Fruit fly (Drosophila melanogaster) whole organism, embryonic: Measurements from ENCODE around the gene CG1092.

Source experiments
- Bgb ChIP-seq: fragments of 200-800 bp; sonication (Bioruptor generic); IDR thresholded peaks from 2 replicates; pipeline ENCODE4 v1.3.6; 2022; ENCODE audit warnings: missing biosample characterization, missing genetic modification characterization; ENCODE audit not compliant: partially characterized antibody
- CG10462 ChIP-seq: fragments of 200-800 bp; sonication (Bioruptor generic); optimal IDR thresholded peaks from 2 replicates; lab custom pipeline; 2016; ENCODE audit warnings: missing biosample characterization, missing genetic modification characterization
- CG10543 ChIP-seq: fragments of 200-800 bp; sonication (Bioruptor generic); optimal IDR thresholded peaks from 3 replicates; lab custom pipeline; 2017; ENCODE audit warnings: missing biosample characterization, mild to moderate bottlenecking, missing genetic modification characterization, moderate library complexity
- CG12236 ChIP-seq: fragments of 200-800 bp; sonication (Bioruptor generic); optimal IDR thresholded peaks from 2 replicates; lab custom pipeline; 2016; ENCODE audit warnings: missing biosample characterization, missing genetic modification characterization
- CG12659 ChIP-seq: fragments of 200-800 bp; sonication (Bioruptor generic); optimal IDR thresholded peaks from 3 replicates; lab custom pipeline; 2017; ENCODE audit warnings: mild to moderate bottlenecking, missing biosample characterization, missing genetic modification reagents, missing genetic modification characterization
- CG13624 ChIP-seq: fragments of 200-800 bp; sonication (Bioruptor generic); optimal IDR thresholded peaks from 2 replicates; lab custom pipeline; 2016; ENCODE audit warnings: missing biosample characterization, missing genetic modification characterization
- CG1603 ChIP-seq: fragments of 200-800 bp; sonication (Bioruptor generic); optimal IDR thresholded peaks from 2 replicates; lab custom pipeline; 2019; ENCODE audit warnings: missing biosample characterization, mild to moderate bottlenecking, missing genetic modification characterization, moderate library complexity
- CG31388 ChIP-seq: fragments of 200-800 bp; sonication (Bioruptor generic); optimal IDR thresholded peaks from 2 replicates; lab custom pipeline; 2016; ENCODE audit warnings: missing biosample characterization, missing genetic modification characterization
- CG34376 ChIP-seq: fragments of 200-800 bp; sonication (Bioruptor generic); optimal IDR thresholded peaks from 2 replicates; lab custom pipeline; 2018; ENCODE audit warnings: missing biosample characterization, mild to moderate bottlenecking, missing genetic modification characterization
- CG4617 ChIP-seq: fragments of 200-800 bp; sonication (Bioruptor generic); optimal IDR thresholded peaks from 3 replicates; lab custom pipeline; 2016; ENCODE audit warnings: missing biosample characterization, missing genetic modification characterization, borderline replicate concordance
- Camta ChIP-seq: fragments of 200-800 bp; sonication (Bioruptor generic); optimal IDR thresholded peaks from 2 replicates; lab custom pipeline; 2016; ENCODE audit warnings: missing biosample characterization, missing genetic modification characterization
- CoRest ChIP-seq: fragments of 200-800 bp; sonication (Bioruptor generic); optimal IDR thresholded peaks from 3 replicates; lab custom pipeline; 2018; ENCODE audit warnings: missing biosample characterization, mild to moderate bottlenecking, missing genetic modification characterization, moderate library complexity
- D ChIP-seq, 2 experiments: fragments of 200-800 bp in 1 of 2; fragments of >200 bp in 1 of 2; sonication (Bioruptor generic) in 1 of 2; optimal IDR thresholded peaks; 2 replicates in 1 of 2; 3 replicates in 1 of 2; lab custom pipeline; 2017; ENCODE audit warnings: mild to moderate bottlenecking in 1 of 2, missing biosample characterization in 1 of 2, missing genetic modification characterization in 1 of 2, missing genetic modification reagents in 1 of 2
- Deaf1 ChIP-seq: fragments of 200-800 bp; optimal IDR thresholded peaks from 3 replicates; lab custom pipeline; 2019; ENCODE audit warnings: missing biosample characterization, mild to moderate bottlenecking, missing genetic modification characterization, moderate library complexity
- Dll ChIP-seq: fragments of 200-800 bp; sonication (Bioruptor generic); IDR thresholded peaks from 4 replicates; pipeline ENCODE4 v1.3.6; 2022; ENCODE audit warnings: missing biosample characterization, missing genetic modification characterization; ENCODE audit not compliant: partially characterized antibody
- E2f2 ChIP-seq: fragments of 200-800 bp; sonication (Bioruptor generic); IDR thresholded peaks from 2 replicates; pipeline ENCODE4 v1.3.6; 2022; ENCODE audit warnings: missing biosample characterization, missing genetic modification characterization
- HLH4C ChIP-seq: fragments of 200-800 bp; sonication (Bioruptor generic); IDR thresholded peaks from 3 replicates; pipeline ENCODE4 v1.3.6; 2022; ENCODE audit warnings: missing biosample characterization, missing genetic modification characterization; ENCODE audit not compliant: partially characterized antibody
- Hr39 ChIP-seq: fragments of >200 bp; optimal IDR thresholded peaks from 2 replicates; lab custom pipeline; 2017
- MBD-R2 ChIP-seq: fragments of 200-800 bp; sonication (Bioruptor generic); IDR thresholded peaks from 2 replicates; pipeline ENCODE4 v1.3.6; 2022; ENCODE audit warnings: missing biosample characterization, missing genetic modification characterization
- MESR4 ChIP-seq: fragments of 200-800 bp; sonication (Bioruptor generic); optimal IDR thresholded peaks from 2 replicates; lab custom pipeline; 2018; ENCODE audit warnings: missing biosample characterization, mild to moderate bottlenecking, missing genetic modification characterization, moderate library complexity
- Med ChIP-seq: fragments of 200-800 bp; sonication (Bioruptor generic); peaks from one replicate; lab custom pipeline; 2016; ENCODE audit warnings: missing biosample characterization, missing genetic modification characterization, mild to moderate bottlenecking, inconsistent platforms, moderate library complexity
- Mes4 ChIP-seq: fragments of 200-800 bp; sonication (Bioruptor generic); optimal IDR thresholded peaks from 2 replicates; lab custom pipeline; 2016; ENCODE audit warnings: missing biosample characterization, missing genetic modification characterization
- Neu2 ChIP-seq: fragments of 200-800 bp; sonication (Bioruptor generic); optimal IDR thresholded peaks from 3 replicates; lab custom pipeline; 2016; ENCODE audit warnings: missing biosample characterization, missing genetic modification characterization, borderline replicate concordance
- Pdp1 ChIP-seq, 2 experiments: fragments of 200-800 bp; sonication (Bioruptor generic); optimal IDR thresholded peaks; 3 replicates each; lab custom pipeline; 2016; ENCODE audit warnings: missing biosample characterization in 2 of 2, missing genetic modification characterization in 2 of 2, mild to moderate bottlenecking in 1 of 2, moderate library complexity in 1 of 2
- Trl ChIP-seq, 3 experiments: fragments of >200 bp in 2 of 3; fragments of 200-800 bp in 1 of 3; sonication (Bioruptor generic) in 1 of 3; optimal IDR thresholded peaks; 2 replicates in 1 of 3; 3 replicates in 2 of 3; lab custom pipeline; 2016 to 2017; ENCODE audit warnings: missing biosample characterization in 1 of 3, missing genetic modification characterization in 1 of 3
- YL-1 ChIP-seq: fragments of 200-800 bp; sonication (Bioruptor generic); optimal IDR thresholded peaks from 3 replicates; lab custom pipeline; 2017; ENCODE audit warnings: missing biosample characterization, mild to moderate bottlenecking, missing genetic modification characterization
- al ChIP-seq: fragments of 200-800 bp; sonication (Bioruptor generic); IDR thresholded peaks from 2 replicates; pipeline ENCODE4 v1.3.6; 2022; ENCODE audit warnings: missing biosample characterization, missing genetic modification characterization
- amos ChIP-seq: fragments of 200-800 bp; sonication (Bioruptor generic); IDR thresholded peaks from 2 replicates; pipeline ENCODE4 v1.3.6; 2022; ENCODE audit warnings: missing biosample characterization, missing genetic modification characterization; ENCODE audit not compliant: partially characterized antibody
- bcd ChIP-seq: fragments of 200-800 bp; sonication (Bioruptor generic); optimal IDR thresholded peaks from 2 replicates; lab custom pipeline; 2017; ENCODE audit warnings: missing biosample characterization, mild to moderate bottlenecking, missing genetic modification characterization
- chinmo ChIP-seq: fragments of 200-800 bp; sonication (Bioruptor generic); IDR thresholded peaks from 4 replicates; pipeline ENCODE4 v1.3.6; 2022; ENCODE audit warnings: missing biosample characterization, missing genetic modification characterization; ENCODE audit not compliant: partially characterized antibody
- gro ChIP-seq: fragments of 200-800 bp; sonication (Bioruptor generic); optimal IDR thresholded peaks from 2 replicates; lab custom pipeline; 2016; ENCODE audit warnings: missing biosample characterization, missing genetic modification characterization
- gsb ChIP-seq: fragments of 200-800 bp; sonication (Bioruptor generic); IDR thresholded peaks from 2 replicates; pipeline ENCODE4 v1.3.6; 2022; ENCODE audit warnings: missing biosample characterization, missing genetic modification characterization
- hb ChIP-seq: fragments of 200-800 bp; sonication (Bioruptor generic); IDR thresholded peaks from 3 replicates; pipeline ENCODE4 v1.3.6; 2022; ENCODE audit warnings: missing biosample characterization, missing genetic modification characterization; ENCODE audit not compliant: partially characterized antibody
- lmd ChIP-seq: fragments of 200-800 bp; sonication (Bioruptor generic); IDR thresholded peaks from 2 replicates; pipeline ENCODE4 v1.3.6; 2022; ENCODE audit warnings: missing biosample characterization, missing genetic modification characterization
- pzg ChIP-seq: fragments of 200-800 bp; sonication (Bioruptor generic); optimal IDR thresholded peaks from 3 replicates; lab custom pipeline; 2018; ENCODE audit warnings: missing biosample characterization, mild to moderate bottlenecking, missing genetic modification characterization, moderate library complexity
- sug ChIP-seq: fragments of 200-800 bp; optimal IDR thresholded peaks from 2 replicates; lab custom pipeline; 2019; ENCODE audit warnings: missing biosample characterization, mild to moderate bottlenecking, missing genetic modification characterization, moderate library complexity
- tap ChIP-seq: fragments of 200-800 bp; optimal IDR thresholded peaks from 3 replicates; lab custom pipeline; 2019; ENCODE audit warnings: missing biosample characterization, mild to moderate bottlenecking, missing genetic modification characterization, moderate library complexity
- twi ChIP-seq: fragments of 200-800 bp; optimal IDR thresholded peaks from 2 replicates; lab custom pipeline; 2019; ENCODE audit warnings: missing biosample characterization, mild to moderate bottlenecking, missing genetic modification characterization, moderate library complexity

Gene CG1092

DNA sequence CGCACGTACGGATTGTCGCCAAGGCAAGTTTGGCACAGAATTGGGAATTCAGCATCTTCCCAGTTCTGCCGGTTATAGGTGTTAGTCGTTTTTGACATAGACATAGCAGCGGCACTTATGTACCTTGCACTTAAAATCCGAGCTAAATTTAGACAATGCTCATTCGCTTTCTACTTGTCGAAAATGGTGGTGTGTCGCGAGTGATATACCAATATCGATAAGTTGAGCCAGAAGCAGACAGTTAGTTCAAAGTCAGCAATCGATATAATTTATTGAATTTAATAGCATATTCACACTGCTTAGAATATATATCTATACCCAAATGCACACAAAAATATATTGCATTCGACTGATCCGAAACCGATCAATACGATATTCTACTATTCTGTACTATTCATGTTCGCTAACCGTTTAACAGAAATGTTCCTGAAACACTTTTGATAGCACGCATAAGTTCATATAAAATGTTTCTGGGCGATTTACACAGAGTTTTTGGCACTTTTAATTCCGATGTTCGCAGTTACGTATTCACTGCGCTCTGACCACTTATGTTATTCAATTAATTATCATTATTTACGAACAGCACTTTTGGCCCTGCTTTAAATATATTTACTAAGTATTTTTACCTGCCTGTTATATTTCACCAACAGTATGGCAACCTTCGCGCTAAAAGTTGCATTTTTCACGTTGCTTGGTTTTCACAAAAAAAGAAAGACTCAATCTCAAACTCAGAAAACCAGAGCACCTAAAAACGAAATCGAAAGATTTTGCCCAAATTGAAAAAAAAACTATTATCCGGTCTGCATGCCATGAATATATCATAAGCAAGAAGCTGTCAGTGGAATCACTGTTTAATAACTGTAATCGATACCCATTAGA is 34.2 kb upstream of the CG1092 start, which contains the start of gene CG14641 (continued):
- TF ChIP-seq gro (GFP tag; lab: Kevin White, UChicago) (no peak), twi (tag; lab: Kevin White, UChicago) (no peak), lmd (GFP tag; lab: Robert Waterston, UW) (no peak), tap (tag; lab: Kevin White, UChicago) (no peak), al (GFP tag; lab: Robert Waterston, UW) (no peak)

DNA sequence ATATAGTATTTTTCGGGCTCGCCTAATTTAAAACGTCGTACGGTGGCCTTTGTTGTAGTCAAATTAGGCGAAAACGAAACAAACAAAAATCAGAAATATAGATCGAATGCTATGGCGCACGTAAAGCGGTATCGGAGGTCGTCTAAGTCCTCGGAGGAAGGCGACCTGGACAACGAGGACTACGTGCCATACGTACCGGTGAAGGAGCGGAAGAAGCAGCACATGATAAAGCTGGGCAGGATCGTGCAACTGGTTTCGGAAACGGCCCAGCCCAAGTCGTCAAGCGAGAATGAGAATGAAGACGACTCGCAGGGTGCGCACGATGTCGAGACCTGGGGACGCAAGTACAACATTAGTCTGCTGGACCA is 33.6 kb upstream of the CG1092 start, which contains the start of gene abs:
Gene abs (plus strand): TSS at position 30 of the 368 bp plus-strand sequence.
- peak; percentile 28 for TF ChIP-seq pzg
- TF ChIP-seq hb (GFP tag; lab: Robert Waterston, UW), result 0 out of 3 replicates have a peak, but pooled peaks have one; percentile 12
- TF ChIP-seq HLH4C (GFP tag; lab: Robert Waterston, UW), result 0 out of 3 replicates have a peak, but pooled peaks have one; percentile 14
- TF ChIP-seq CG31388 (GFP tag; lab: Kevin White, UChicago), result no peak
- TF ChIP-seq amos (GFP tag; lab: Robert Waterston, UW), result 0 out of 2 replicates have a peak, but pooled peaks have one; percentile 30
- TF ChIP-seq Trl (optimal IDR thresholded peaks at IDR 0.05; lab: Kevin White, UChicago), result no peak
- TF ChIP-seq Trl (GFP tag; optimal IDR thresholded peaks at IDR 0.05; lab: Kevin White, UChicago), result no peak
- TF ChIP-seq E2f2 (GFP tag; lab: Robert Waterston, UW), result 0 out of 2 replicates have a peak, but pooled peaks have one; percentile 12
- no peak for TF ChIP-seq bcd (GFP tag; lab: Kevin White, UChicago)
- TF ChIP-seq CoRest (tag; lab: Kevin White, UChicago), result no peak
- TF ChIP-seq gsb (GFP tag; lab: Robert Waterston, UW), result no peak
- 0 out of 4 replicates have a peak, but pooled peaks have one; percentile 14 for TF ChIP-seq Dll (GFP tag; lab: Robert Waterston, UW)
- no peak for TF ChIP-seq Neu2
- peak; percentile 60 for TF ChIP-seq MESR4
- peak; percentile 60 for TF ChIP-seq CG4617 (GFP tag; lab: Kevin White, UChicago)
- peak; percentile 28 for TF ChIP-seq YL-1
- 0 out of 2 replicates have a peak, but pooled peaks have one; percentile 33 for TF ChIP-seq MBD-R2 (GFP tag; lab: Robert Waterston, UW)
- TF ChIP-seq Camta (GFP tag; lab: Kevin White, UChicago), result no peak
- TF ChIP-seq CG1603 (tag; lab: Kevin White, UChicago), result peak; percentile 31
- TF ChIP-seq D (optimal IDR thresholded peaks at IDR 0.05; lab: Kevin White, UChicago), result peak; percentile 74
- TF ChIP-seq D (GFP tag; optimal IDR thresholded peaks at IDR 0.05; lab: Kevin White, UChicago), result no peak
- TF ChIP-seq Med, result peak; percentile 15

DNA sequence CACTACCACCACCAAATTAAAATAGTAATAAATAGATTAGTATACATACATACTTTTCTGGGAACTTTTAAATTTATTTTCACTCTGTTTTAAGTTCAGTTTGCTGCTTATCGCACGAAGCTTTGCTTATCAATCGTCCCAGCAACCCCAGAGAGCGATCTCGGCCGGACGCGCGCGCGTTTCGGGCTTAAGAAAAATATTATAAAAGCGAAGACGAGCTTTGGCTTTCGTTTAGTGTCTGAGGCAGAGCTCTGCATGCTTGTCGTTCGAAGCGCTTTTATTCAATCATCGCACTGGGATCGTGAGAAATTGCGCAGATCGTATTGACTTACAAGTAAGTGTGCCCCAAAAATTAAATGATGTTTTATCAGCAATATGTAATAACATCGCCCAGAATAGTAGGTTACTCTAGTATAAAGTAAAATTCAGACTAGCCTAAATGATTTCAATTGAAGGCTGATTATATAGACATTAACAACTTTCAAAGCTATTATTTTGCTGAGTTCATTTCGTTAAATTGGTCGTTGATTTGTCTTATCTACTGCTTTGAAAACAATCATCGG is 31.5 kb upstream of the CG1092 start, which contains the start of gene Gel:
Gene Gel (plus strand): TSS at position 227 of the 563 bp plus-strand sequence.
- TF ChIP-seq CG12659 (GFP tag; lab: Kevin White, UChicago), result no peak
- TF ChIP-seq CG10543 (GFP tag; lab: Kevin White, UChicago), result peak; percentile 3
- TF ChIP-seq CG13624, result peak; percentile 7
- TF ChIP-seq Deaf1 (tag; lab: Kevin White, UChicago), result peak; percentile 65
- no peak for TF ChIP-seq CG10462
- peak; percentile 90 for TF ChIP-seq Hr39 (lab: Kevin White, UChicago)
- TF ChIP-seq Mes4 (GFP tag; lab: Kevin White, UChicago), result no peak
- TF ChIP-seq Pdp1 (GFP tag; optimal IDR thresholded peaks at IDR 0.05; lab: Kevin White, UChicago), result peak in 1 of 2 experiments; percentile 48
- no peak for TF ChIP-seq CG12236 (GFP tag; lab: Kevin White, UChicago)
- 0 out of 2 replicates have a peak, but pooled peaks have one; percentile 18 for TF ChIP-seq Bgb (GFP tag; lab: Robert Waterston, UW)
- peak; percentile 38 for TF ChIP-seq Med
- peak; percentile 46 for TF ChIP-seq sug
- TF ChIP-seq CG34376, result peak; percentile 88
- TF ChIP-seq chinmo (GFP tag; lab: Robert Waterston, UW), result 0 out of 4 replicates have a peak, but pooled peaks have one; percentile 28
